Fruit fly (Drosophila melanogaster) S2 (cell line): ENCODE data around the gene CG13306.

Experiments used
- CG8478 ChIP-seq: fragments of >200 bp; optimal IDR thresholded peaks from 2 replicates; lab custom pipeline; 2018
- CTCF ChIP-seq, 2 experiments: fragments of >200 bp; optimal IDR thresholded peaks; 2 replicates each; lab custom pipeline; 2018

The CG13306 gene

DNA sequence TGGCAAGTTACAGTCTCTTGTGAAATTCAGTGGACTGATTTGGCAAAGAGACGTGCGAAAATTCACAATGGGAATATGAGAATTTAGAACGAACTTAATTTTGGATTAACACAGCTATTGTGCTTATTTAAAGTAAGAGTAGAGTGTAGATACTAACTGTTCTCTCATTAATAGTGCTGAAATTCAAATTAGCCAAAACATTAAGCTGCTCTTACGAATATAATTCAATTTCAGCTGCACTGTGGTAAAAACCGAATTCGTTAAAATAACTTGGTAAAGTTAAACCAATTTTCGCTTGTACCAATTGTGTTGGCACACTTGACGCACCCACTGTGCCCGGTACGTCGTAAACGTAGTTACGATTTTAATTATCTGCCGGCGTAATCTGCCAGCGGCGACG lies 18.4 kb upstream of the CG13306 start:
- TF ChIP-seq CG8478 (lab: Kevin White, UChicago) (no peak), CTCF (optimal IDR thresholded peaks at IDR 0.05; lab: Kevin White, UChicago) (no peak)

DNA sequence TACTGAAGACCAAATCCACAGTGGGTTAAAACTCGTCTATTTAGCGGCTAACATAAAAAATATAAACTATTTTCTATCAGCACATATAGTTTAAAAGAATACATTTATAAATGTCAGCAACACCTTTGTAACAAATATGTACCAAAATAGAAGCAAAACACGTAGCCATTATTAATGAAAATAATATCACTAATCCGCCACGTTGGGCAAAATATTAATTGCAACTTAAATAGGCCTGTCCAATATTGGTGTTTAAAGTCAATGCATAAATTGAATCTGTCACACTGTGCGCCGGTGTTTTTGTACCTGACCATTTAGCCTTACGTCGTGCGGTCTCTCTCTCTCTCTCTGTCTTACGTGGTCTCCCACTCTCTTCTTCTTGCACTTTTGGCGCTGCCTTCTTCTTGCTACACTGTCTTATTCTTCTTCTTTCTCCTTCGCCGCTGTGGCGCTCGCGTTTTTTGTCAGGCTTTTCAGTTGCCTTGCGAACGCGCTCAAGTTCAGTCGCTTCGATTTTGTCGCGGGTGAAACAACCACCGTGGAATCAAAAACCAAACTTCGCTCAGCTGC lies 16.5 kb upstream of the CG13306 start:
- TF ChIP-seq CTCF (optimal IDR thresholded peaks at IDR 0.05; lab: Kevin White, UChicago): no peak

DNA sequence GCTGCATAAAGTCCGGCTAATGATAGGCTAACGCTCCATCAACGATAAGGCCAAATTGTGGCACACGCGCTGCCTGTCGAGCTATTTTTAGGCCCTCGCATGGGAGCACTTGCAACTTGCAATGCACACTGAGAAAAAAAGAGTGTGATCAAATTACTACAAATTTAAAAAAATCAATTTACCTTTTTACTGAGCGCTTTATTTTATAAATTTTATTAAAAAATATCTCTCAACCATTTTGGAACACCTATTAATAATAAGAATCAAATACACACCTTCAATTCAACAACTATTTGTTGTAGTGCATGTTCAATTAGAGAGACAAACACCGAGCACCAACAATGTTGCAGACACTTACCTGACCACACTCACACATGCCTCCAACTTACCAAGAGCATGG lies 16.0 kb upstream of the CG13306 start:
- TF ChIP-seq CTCF (optimal IDR thresholded peaks at IDR 0.05; lab: Kevin White, UChicago): no peak
- no peak for TF ChIP-seq CG8478 (lab: Kevin White, UChicago)

DNA sequence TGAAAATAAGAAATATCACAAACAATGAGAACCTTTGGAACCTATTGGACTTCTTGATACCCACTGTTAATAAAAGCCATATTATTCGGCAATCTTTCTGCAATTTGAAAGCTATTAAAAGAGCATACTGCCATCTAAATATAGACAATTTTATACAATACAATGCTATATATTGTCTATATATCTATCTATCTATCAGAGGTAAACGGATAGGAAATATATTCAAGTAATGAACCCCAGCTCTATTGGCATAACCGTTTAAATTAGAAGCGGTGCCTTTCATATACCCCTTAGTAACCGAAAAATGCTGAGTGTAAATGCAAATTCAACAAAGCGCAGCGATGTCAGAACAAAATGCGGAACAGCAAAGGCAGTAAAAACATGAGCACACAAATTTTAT lies 14.3 kb upstream of the CG13306 start:
- TF ChIP-seq CTCF (optimal IDR thresholded peaks at IDR 0.05; lab: Kevin White, UChicago) (no peak), CG8478 (lab: Kevin White, UChicago) (no peak)

DNA sequence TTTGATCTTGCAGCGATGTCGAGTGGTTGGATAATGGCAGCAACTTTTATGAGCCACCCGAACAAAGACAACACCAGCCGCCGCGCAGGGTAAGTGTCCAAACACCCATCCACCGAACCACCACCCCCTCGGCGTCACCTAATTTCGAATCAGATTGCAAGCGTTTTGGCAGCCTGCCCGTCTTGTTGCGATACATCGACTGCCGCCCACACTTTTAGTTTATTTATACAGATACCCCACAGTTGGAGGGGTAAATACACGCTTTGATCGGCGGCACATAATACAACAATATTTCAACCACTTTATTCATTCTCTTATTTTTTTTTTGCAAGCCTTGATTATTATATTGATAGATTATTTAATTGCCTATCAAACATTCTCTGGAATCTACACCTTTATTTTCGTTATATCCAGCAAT lies 13.5 kb upstream of the CG13306 start:
- TF ChIP-seq CG8478 (lab: Kevin White, UChicago): no peak
- no peak for TF ChIP-seq CTCF (optimal IDR thresholded peaks at IDR 0.05; lab: Kevin White, UChicago)

DNA sequence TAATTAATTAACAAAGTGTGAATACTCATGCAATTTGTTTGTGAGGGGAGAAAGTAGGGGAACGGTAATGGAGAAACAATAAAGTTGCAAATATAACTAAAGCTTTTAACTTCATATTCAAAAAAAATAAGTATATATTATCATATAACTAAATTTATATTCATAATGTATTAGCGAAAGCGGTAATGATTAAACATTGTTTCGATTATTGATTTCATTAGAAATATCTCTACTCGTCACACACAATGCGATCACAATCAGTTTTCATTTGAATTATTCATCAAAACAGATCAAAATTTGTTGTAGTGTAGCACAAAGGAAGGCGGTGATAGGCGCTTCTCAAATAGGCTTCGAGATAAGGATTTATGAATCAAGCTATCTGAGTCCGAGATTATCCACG lies 6.2 kb upstream of the CG13306 start, which contains the start of gene CG6576:
CG6576 (plus strand) TSS at position 301 of the 400 bp plus-strand sequence.
- TF ChIP-seq CG8478 (lab: Kevin White, UChicago) (no peak), CTCF (optimal IDR thresholded peaks at IDR 0.05; lab: Kevin White, UChicago) (no peak)

DNA sequence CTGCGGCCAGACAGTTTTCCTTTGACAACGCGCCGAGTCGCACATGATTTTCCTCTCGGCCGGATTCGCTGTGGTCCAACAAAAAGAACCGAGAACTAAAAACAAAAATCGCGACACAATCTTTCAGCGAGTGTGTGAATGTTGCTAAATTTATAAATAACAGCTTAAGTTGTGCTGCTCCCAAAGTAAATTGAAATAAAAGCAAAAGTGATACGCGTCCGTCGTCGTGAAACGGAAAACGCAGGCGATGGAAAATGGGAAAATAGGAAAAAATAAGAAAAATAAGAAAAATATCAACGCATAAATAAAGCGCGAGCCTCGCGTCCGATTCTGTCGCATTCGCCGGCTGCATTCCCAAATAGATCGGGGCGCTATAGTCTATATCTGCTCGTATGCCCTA lies 4.1 kb upstream of the CG13306 start, which contains the start of gene Fhos:
Fhos (plus strand) TSS at position 28 of the 400 bp plus-strand sequence.
- TF ChIP-seq CG8478 (lab: Kevin White, UChicago): no peak
- no peak for TF ChIP-seq CTCF (optimal IDR thresholded peaks at IDR 0.05; lab: Kevin White, UChicago)

DNA sequence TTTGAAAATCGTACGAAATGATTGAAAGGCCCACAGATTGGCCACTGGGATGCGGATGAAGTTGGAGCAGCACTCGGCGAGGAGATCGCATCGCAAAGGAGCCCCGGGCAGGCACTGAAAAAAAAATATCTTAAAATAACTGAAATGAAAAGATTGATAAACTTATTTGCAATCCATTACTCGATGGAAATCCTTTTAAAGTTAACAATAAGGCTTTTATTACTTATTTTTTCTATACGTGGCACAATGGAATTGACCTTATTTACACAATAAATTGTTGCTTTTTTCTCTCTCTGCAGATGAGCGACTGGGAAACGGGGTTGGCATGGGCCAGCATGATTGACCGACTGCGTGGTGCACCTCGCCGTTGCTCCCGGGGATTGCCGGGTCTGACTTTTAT lies 1.7 kb upstream of the CG13306 start:
- no peak for TF ChIP-seq CG8478 (lab: Kevin White, UChicago)
- no peak for TF ChIP-seq CTCF (optimal IDR thresholded peaks at IDR 0.05; lab: Kevin White, UChicago)

DNA sequence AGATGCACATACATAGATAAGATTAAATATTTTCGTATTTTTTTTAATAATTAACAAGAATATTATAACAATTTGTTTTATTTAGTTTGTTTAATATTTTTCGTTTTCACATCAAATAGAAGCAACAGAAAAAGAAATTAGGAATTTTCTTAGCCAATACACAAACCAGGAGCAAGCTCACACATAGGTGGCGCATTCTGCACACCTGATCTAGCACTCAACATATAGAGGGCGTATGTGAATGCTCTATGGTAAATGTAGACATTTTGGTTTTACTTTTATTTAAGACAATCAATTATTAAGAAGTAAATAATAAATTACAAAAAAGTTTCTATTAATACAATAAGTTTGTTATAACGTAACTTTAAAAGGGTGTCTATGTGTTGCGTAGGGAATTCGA lies 687 bp downstream of the CG13306 start:
- TF ChIP-seq CG8478 (lab: Kevin White, UChicago) (no peak), CTCF (optimal IDR thresholded peaks at IDR 0.05; lab: Kevin White, UChicago) (peak; percentile 85 to 98)

DNA sequence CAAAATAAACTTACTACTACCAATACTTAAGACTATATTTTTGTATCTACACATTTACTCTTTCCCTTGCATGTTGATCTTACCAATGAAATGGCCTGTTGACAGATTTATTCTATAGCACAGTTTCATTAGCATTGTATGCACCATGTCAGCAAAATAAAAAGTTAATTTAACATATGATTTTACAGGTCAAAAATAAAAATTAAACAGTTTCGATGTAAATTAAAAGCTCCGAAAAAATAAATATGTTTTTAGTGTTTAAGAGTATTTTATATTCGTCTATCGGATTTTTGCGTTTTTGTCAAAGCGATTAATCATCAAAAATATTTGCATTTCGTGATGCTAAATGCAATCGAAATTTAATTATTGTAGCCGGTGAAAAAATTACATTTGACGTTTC lies 1.2 kb downstream of the CG13306 start:
- TF ChIP-seq CG8478 (lab: Kevin White, UChicago) (no peak), CTCF (optimal IDR thresholded peaks at IDR 0.05; lab: Kevin White, UChicago) (no peak)

DNA sequence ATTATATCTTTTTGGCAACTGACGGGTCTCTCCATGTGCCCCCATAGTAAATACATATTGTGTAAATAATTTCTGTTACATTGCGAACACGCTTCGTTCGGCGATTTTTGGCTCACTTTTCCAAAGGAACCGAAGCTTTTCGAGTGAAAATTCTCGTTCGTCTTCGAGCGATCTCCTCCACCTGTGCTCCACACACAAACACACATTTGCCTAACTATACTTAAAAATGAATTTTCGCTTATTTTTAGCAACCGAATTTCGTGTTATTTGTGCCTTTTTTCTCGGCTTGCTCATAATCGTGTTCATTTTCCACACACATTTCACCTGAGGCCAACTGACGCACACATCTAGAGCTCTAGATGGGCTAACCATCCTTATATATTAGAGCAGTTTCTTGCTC lies 3.0 kb downstream of the CG13306 start:
- no peak for TF ChIP-seq CG8478 (lab: Kevin White, UChicago)
- no peak for TF ChIP-seq CTCF (optimal IDR thresholded peaks at IDR 0.05; lab: Kevin White, UChicago)

DNA sequence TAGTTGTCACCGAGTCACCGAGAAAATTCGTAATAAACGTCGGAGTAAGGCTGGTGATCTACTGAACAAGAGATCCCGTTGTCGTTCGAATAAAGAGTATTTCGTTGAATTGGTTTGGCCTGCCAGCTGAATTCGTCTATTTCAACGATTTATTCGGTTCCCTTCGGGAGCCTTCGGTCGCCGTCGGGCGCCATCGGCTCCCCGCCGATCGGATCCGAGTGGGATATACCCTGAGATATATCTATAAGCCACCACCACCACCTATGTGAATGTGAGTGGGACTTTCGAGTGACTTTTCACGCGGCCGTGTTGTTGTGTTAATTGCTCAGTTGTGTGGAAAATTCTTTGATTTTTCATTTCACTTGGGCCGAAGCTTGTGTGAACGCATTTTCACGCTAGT lies 4.3 kb downstream of the CG13306 start, which contains the start of gene Prm:
Prm (minus strand) TSS at position 101 of the 400 bp plus-strand sequence.
- TF ChIP-seq CG8478 (lab: Kevin White, UChicago): no peak

DNA sequence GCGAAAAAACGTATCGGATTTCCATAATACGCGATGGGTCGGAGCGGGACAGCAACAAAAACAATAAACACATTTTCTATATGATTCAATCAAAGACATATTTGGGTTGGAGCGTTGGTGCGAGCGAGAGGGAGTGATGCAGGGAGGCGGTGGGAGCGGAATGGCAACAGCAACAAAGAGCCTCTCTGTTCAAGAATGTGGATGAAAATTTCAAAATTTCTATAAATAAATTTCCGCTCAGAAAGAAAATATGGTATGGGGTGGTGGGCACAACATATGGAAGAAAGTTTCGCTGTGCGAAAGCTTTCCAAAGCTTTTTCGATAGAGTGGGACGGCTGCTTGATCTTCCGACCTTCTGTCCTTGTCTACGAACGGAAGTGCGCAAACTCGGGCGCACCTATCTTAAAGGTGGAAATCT lies 8.5 kb downstream of the CG13306 start:
- TF ChIP-seq CTCF (optimal IDR thresholded peaks at IDR 0.05; lab: Kevin White, UChicago): no peak
- no peak for TF ChIP-seq CG8478 (lab: Kevin White, UChicago)

DNA sequence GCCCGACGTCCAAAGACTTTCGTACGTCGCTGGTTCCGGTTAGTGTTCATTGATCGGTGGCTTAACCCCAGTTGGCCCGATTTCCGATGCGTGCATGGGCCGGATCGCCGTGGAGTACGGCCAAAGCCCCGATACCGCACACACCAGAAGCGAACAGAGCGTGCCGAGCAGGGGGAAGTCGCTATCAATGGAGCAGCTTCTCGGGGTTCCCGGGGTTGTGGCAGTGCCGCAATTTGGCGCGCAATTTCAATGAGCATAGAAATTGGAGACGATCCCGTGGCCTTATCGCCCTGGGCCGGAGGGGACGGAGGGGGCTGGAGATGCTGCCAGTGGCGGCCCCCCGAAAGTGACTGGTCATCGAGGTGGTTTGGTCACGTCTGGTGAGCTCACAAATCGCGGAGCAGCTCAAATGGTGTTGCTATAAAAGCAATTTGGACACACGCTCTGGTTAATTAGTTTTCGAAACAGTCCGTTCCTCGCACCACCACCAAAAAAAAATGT lies 18.0 kb downstream of the CG13306 start, which contains the start of gene Cp16:
Cp16 (plus strand) TSS at position 451 of the 501 bp plus-strand sequence.
- TF ChIP-seq CTCF (optimal IDR thresholded peaks at IDR 0.05; lab: Kevin White, UChicago) (no peak), CG8478 (lab: Kevin White, UChicago) (no peak)

DNA sequence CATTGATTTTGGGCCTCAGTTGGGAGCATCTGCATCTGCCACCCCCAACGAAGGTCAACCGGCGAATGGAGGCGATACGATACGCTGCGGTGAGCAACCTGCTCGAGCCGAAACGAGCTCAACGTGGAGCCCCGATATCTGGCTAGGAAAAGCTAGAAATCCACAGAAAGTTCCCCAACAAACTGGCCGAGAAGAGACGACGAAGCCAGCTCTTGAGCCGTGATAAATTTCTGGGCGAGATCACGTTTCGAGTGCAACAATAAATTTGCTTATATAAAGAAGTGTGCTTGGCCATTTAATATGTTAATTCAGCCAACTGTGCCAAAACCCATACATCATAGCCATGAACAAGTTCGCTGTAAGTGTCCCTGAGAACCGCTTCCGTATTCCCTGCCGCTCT lies 20.0 kb downstream of the CG13306 start, which contains the start of gene Cp19:
Cp19 (plus strand) TSS at position 301 of the 400 bp plus-strand sequence.
- TF ChIP-seq CTCF (optimal IDR thresholded peaks at IDR 0.05; lab: Kevin White, UChicago): no peak

DNA sequence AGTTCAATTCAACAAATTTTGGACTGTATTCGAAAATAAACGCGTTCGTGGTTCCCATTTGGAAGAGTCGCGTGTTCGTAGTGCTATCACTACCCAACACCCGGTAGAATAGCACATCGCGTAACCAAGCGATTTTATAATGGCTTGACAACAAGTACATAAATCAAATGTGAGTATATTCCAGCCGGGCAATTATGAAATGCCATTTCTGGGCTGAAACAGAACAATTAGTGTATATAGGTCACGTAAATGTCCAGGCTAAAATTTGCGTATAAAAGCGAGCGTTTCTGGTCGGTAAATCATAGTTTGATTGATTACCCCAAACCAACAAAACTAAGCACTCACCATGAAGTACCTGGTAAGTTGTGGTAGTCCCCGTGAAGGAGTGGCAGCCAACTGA lies 21.3 kb downstream of the CG13306 start, which contains the start of gene Cp15:
Cp15 (plus strand) TSS at position 301 of the 400 bp plus-strand sequence.
- TF ChIP-seq CG8478 (lab: Kevin White, UChicago): no peak
- no peak for TF ChIP-seq CTCF (optimal IDR thresholded peaks at IDR 0.05; lab: Kevin White, UChicago)
